Worm (Caenorhabditis elegans): ENCODE results near the gene nas-28.
A peak's percentile ranks its signal among the peaks of the same experiment; 100 is the strongest.

nas-28 gene

DNA sequence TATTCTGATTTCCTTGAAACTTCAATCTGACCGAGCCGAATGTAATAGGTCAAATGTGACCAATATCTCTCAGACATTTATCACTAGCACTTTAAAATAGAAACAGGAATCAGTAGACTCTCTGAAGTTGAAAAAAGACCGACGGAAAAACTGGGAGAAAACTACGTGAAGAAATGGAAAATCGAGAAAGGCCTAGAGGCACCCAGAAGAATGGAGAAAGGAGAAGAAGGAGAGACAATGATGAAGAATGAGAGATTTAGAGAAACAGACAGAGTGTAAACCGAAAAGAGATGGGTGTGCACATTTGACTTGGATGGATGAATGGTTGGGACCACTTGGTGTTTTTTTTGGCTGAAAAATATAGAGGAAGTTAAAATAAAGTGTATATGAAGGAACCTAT lies 13.0 kb downstream of the nas-28 start:
- TF ChIP-seq lsy-2 (tag; optimal IDR thresholded peaks at IDR 0.05) (peak; percentile 6), nhr-237 (tag; optimal IDR thresholded peaks at IDR 0.05) (peak; percentile 13), hlh-1 (tag; optimal IDR thresholded peaks at IDR 0.05) (peak; percentile 18), ham-2 (GFP tag; optimal IDR thresholded peaks at IDR 0.05) (no peak), unc-120 (tag; optimal IDR thresholded peaks at IDR 0.05; ENCODE audit: poor library complexity, severe bottlenecking) (peak; percentile 62), unc-62 (GFP tag; optimal IDR thresholded peaks at IDR 0.05) (peak; percentile 60), lin-32 (GFP tag; optimal IDR thresholded peaks at IDR 0.05) (no peak), cnd-1 (tag; optimal IDR thresholded peaks at IDR 0.05) (no peak), nhr-12 (tag; optimal IDR thresholded peaks at IDR 0.05) (no peak)

DNA sequence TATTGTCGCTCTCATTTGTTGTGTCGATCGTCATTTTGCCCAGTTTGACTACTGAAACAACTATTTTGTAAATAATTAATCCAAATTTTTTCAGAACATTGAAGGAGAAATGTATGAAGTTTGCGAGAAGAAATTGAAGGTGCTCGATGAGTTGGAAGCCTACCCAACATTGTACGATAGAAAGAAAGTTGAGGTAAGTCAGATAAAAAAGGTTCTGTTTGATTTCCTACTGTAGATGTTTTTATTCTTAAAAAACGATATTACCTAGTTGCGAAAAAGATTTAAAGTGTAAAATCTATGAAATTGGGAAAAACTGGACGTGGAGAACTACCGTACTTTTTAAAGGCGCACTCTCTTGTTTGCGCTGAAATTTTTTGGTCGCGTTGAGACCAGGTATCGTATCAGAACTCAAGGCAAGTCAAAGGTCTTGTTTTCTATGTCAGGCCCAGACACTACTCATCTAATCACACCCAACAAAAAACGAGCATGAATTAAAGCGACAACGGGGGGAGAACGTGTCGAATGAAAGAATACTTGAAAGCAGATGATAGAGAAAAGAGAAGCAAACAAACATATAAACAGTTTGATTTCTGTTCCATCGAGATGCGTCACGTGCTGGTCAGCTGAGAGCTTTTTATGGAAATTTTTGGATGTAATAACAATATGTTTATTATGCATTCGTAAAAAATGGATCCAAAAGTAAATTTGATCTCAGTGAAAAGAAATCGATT lies 14.4 kb downstream of the nas-28 start, which contains the start of gene efk-1:
Gene efk-1, minus strand, starts transcription at position 51 of the 731 bp plus-strand sequence.
- TF ChIP-seq drap-1 (GFP tag; optimal IDR thresholded peaks at IDR 0.05), result no peak
- TF ChIP-seq lsy-2 (tag; optimal IDR thresholded peaks at IDR 0.05), result no peak
- no peak for TF ChIP-seq bed-3 (GFP tag; optimal IDR thresholded peaks at IDR 0.05)

DNA sequence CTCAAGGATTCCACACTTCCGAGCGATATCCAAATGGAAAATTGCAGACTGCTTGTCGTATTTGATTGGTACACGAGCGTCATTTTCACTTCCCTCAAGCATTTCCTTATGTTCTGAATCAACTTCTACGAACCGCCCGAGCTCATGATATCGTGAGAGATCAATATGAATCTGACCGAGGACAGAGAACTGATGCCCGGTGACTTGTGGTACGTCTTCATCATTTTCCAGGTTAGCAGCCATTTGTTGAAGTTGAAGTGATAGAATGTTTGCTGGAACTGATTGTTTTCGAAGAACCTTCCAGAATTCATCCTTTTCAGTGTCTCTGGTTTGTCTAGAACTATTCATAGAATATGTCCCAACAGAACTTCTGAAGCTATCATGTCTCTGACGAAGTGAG lies 16.4 kb downstream of the nas-28 start:
- TF ChIP-seq mab-5 (tag; optimal IDR thresholded peaks at IDR 0.05) (no peak), lin-32 (GFP tag; optimal IDR thresholded peaks at IDR 0.05) (no peak), elt-1 (tag; optimal IDR thresholded peaks at IDR 0.05; ENCODE audit: borderline replicate concordance, insufficient read depth) (no peak), drap-1 (GFP tag; optimal IDR thresholded peaks at IDR 0.05) (no peak), unc-39 (tag; optimal IDR thresholded peaks at IDR 0.05) (no peak), tbx-8 (GFP tag; optimal IDR thresholded peaks at IDR 0.05) (no peak), blmp-1 (tag; optimal IDR thresholded peaks at IDR 0.05) (no peak), flh-1 (GFP tag; optimal IDR thresholded peaks at IDR 0.05) (no peak), M03D4.4 (tag; optimal IDR thresholded peaks at IDR 0.05) (no peak), cnd-1 (tag; optimal IDR thresholded peaks at IDR 0.05) (no peak), ztf-11 (tag; optimal IDR thresholded peaks at IDR 0.05) (no peak), pha-4 (tag; optimal IDR thresholded peaks at IDR 0.05) (no peak), nhr-28 (tag; optimal IDR thresholded peaks at IDR 0.05) (no peak), elt-3 (tag; optimal IDR thresholded peaks at IDR 0.05) (no peak), zip-8 (tag; optimal IDR thresholded peaks at IDR 0.05) (no peak), ham-2 (GFP tag; optimal IDR thresholded peaks at IDR 0.05) (no peak), bed-3 (GFP tag; optimal IDR thresholded peaks at IDR 0.05) (no peak), ces-1 (GFP tag; optimal IDR thresholded peaks at IDR 0.05) (no peak), unc-62 (GFP tag; optimal IDR thresholded peaks at IDR 0.05) (no peak), mls-2 (tag; optimal IDR thresholded peaks at IDR 0.05) (no peak)

DNA sequence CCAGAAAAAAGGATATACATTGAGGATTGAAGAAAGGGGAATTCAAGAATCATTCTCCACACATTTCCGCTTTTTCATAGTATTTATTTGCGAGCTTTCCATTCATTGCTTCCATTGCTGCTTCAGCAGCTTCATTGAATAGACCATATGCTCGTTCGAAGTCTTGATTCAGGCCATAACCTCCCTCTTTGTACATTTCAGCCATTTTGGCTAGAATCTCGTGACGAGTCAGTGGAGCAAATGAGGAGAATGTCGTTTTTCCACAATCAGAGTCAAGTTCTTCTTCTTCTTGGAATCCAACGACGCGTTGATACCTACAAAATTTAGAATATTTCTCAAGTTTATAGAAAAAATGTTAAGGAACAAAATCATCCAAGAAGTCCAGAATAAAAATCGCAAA lies 17.8 kb downstream of the nas-28 start:
- TF ChIP-seq mls-2 (tag; optimal IDR thresholded peaks at IDR 0.05) (no peak), flh-1 (GFP tag; optimal IDR thresholded peaks at IDR 0.05) (no peak), sem-2 (GFP tag; optimal IDR thresholded peaks at IDR 0.05) (no peak), zip-8 (tag; optimal IDR thresholded peaks at IDR 0.05) (no peak), nhr-28 (tag; optimal IDR thresholded peaks at IDR 0.05) (no peak), unc-120 (tag; optimal IDR thresholded peaks at IDR 0.05; ENCODE audit: poor library complexity, severe bottlenecking) (no peak), unc-62 (GFP tag; optimal IDR thresholded peaks at IDR 0.05) (no peak), nhr-2 (tag; optimal IDR thresholded peaks at IDR 0.05) (no peak), snpc-4 (tag; optimal IDR thresholded peaks at IDR 0.05) (no peak), ceh-43 (GFP tag; optimal IDR thresholded peaks at IDR 0.05) (no peak), elt-1 (tag; optimal IDR thresholded peaks at IDR 0.05; ENCODE audit: borderline replicate concordance, insufficient read depth) (no peak), elt-3 (tag; optimal IDR thresholded peaks at IDR 0.05) (no peak), nhr-76 (tag; optimal IDR thresholded peaks at IDR 0.05) (no peak)

DNA sequence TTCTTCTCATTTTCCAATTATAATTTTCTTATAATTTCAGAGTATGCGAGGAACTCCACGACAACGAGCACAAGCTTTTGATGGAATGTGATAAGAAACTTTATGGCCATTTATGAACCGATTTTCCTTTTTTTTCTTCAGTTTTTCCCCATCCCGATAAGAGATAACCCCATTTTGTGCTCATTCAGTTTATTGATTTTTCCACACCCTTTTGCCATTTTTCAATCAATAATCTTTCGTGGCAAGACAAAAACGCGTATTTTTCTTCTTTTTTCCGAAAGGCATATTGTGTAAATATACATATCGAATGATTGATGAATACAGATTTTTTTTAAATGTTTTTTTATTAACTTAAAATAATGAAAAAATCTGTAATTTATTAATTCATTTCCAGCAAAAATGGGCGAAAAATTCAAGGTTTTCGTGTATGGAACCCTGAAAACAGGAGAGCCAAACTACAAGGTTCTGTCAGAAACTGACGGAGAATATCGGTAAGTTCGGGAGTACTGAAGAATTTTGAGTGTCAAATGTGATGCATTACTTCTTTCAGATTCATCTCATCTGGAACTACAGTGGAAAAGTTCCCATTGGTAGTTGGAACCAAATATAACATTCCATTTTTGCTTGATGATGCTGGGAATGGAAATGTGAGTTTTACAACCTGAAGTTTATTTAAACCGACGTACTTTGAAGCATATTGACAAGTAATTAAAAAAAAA lies 18.6 kb downstream of the nas-28 start, which contains the start of gene F42A10.9:
Gene F42A10.9, plus strand, starts transcription at position 321 of the 719 bp plus-strand sequence.
- TF ChIP-seq nhr-237 (tag; optimal IDR thresholded peaks at IDR 0.05) (no peak), ceh-83 (GFP tag; optimal IDR thresholded peaks at IDR 0.05) (no peak), ces-1 (GFP tag; optimal IDR thresholded peaks at IDR 0.05) (no peak), flh-1 (GFP tag; optimal IDR thresholded peaks at IDR 0.05) (no peak), nhr-76 (tag; optimal IDR thresholded peaks at IDR 0.05) (no peak), lsy-2 (tag; optimal IDR thresholded peaks at IDR 0.05) (no peak), unc-62 (GFP tag; optimal IDR thresholded peaks at IDR 0.05) (no peak), tbx-8 (GFP tag; optimal IDR thresholded peaks at IDR 0.05) (no peak), ceh-39 (tag; optimal IDR thresholded peaks at IDR 0.05) (no peak), unc-39 (tag; optimal IDR thresholded peaks at IDR 0.05) (no peak), ceh-43 (GFP tag; optimal IDR thresholded peaks at IDR 0.05) (no peak), M03D4.4 (tag; optimal IDR thresholded peaks at IDR 0.05) (no peak), sem-2 (GFP tag; optimal IDR thresholded peaks at IDR 0.05) (no peak), hlh-1 (tag; optimal IDR thresholded peaks at IDR 0.05) (no peak)

Measured in whole organism, mixed stage, embryonic.